Fruit fly (Drosophila melanogaster) whole organism, embryonic: ENCODE data around the gene CG1622.

Experiments
- Bdp1 ChIP-seq: fragments of 200-800 bp; sonication (Bioruptor generic); optimal IDR thresholded peaks from 3 replicates; lab custom pipeline; 2016; ENCODE audit warnings: missing biosample characterization, missing genetic modification characterization
- Bgb ChIP-seq: fragments of 200-800 bp; sonication (Bioruptor generic); IDR thresholded peaks from 2 replicates; pipeline ENCODE4 v1.3.6; 2022; ENCODE audit warnings: missing biosample characterization, missing genetic modification characterization; ENCODE audit not compliant: partially characterized antibody
- CG10321 ChIP-seq: fragments of 200-800 bp; sonication (Bioruptor generic); IDR thresholded peaks from 2 replicates; pipeline ENCODE4 v1.3.6; 2022; ENCODE audit warnings: missing biosample characterization, missing genetic modification characterization
- CG11085 ChIP-seq: fragments of 200-800 bp; sonication (Bioruptor generic); IDR thresholded peaks from 2 replicates; pipeline ENCODE4 v1.3.6; 2022; ENCODE audit warnings: missing biosample characterization, missing genetic modification characterization
- CG12299 ChIP-seq: fragments of 200-800 bp; sonication (Bioruptor generic); optimal IDR thresholded peaks from 2 replicates; lab custom pipeline; 2018; ENCODE audit warnings: missing biosample characterization, mild to moderate bottlenecking, missing genetic modification characterization
- CG15073 ChIP-seq: fragments of 200-800 bp; sonication (Bioruptor generic); optimal IDR thresholded peaks from 2 replicates; lab custom pipeline; 2016; ENCODE audit warnings: missing biosample characterization, missing genetic modification characterization
- CG16779 ChIP-seq: fragments of 200-800 bp; sonication (Bioruptor generic); IDR thresholded peaks from 2 replicates; pipeline ENCODE4 v1.3.6; 2022; ENCODE audit warnings: missing biosample characterization, missing genetic modification characterization
- CG17361 ChIP-seq: fragments of 200-800 bp; sonication (Bioruptor generic); IDR thresholded peaks from 3 replicates; pipeline ENCODE4 v1.3.6; 2022; ENCODE audit warnings: missing biosample characterization, missing genetic modification characterization
- CG17385 ChIP-seq: fragments of 200-800 bp; sonication (Bioruptor generic); optimal IDR thresholded peaks from 3 replicates; lab custom pipeline; 2018; ENCODE audit warnings: missing biosample characterization, mild to moderate bottlenecking, missing genetic modification characterization
- CG1792 ChIP-seq: fragments of 200-800 bp; sonication (Bioruptor generic); optimal IDR thresholded peaks from 2 replicates; lab custom pipeline; 2016; ENCODE audit warnings: missing biosample characterization, missing genetic modification characterization
- CG18619 ChIP-seq: fragments of 200-800 bp; sonication (Bioruptor generic); optimal IDR thresholded peaks from 3 replicates; lab custom pipeline; 2017; ENCODE audit warnings: missing biosample characterization, mild to moderate bottlenecking, missing genetic modification characterization
- CG2712 ChIP-seq: fragments of 200-800 bp; optimal IDR thresholded peaks from 3 replicates; lab custom pipeline; 2019; ENCODE audit warnings: missing biosample characterization, mild to moderate bottlenecking, missing genetic modification characterization, moderate library complexity
- CG3065 ChIP-seq: fragments of 200-800 bp; sonication (Bioruptor generic); optimal IDR thresholded peaks from 2 replicates; lab custom pipeline; 2016; ENCODE audit warnings: missing biosample characterization, missing genetic modification characterization
- CG3407 ChIP-seq: fragments of 200-800 bp; sonication (Bioruptor generic); optimal IDR thresholded peaks from 2 replicates; lab custom pipeline; 2018; ENCODE audit warnings: missing biosample characterization, mild to moderate bottlenecking, missing genetic modification characterization
- CG34224 ChIP-seq: fragments of 200-800 bp; sonication (Bioruptor generic); IDR thresholded peaks from 3 replicates; pipeline ENCODE4 v1.3.6; 2022; ENCODE audit warnings: missing biosample characterization, missing genetic modification characterization; ENCODE audit not compliant: partially characterized antibody
- CG6272 ChIP-seq: fragments of 200-800 bp; sonication (Bioruptor generic); IDR thresholded peaks from 2 replicates; pipeline ENCODE4 v1.3.6; 2022; ENCODE audit warnings: missing biosample characterization, missing genetic modification characterization
- CG6654 ChIP-seq: fragments of 200-800 bp; sonication (Bioruptor generic); optimal IDR thresholded peaks from 2 replicates; lab custom pipeline; 2017; ENCODE audit warnings: missing biosample characterization, mild to moderate bottlenecking, missing genetic modification characterization
- CG7928 ChIP-seq: fragments of 200-800 bp; sonication (Bioruptor generic); optimal IDR thresholded peaks from 2 replicates; lab custom pipeline; 2017; ENCODE audit warnings: missing biosample characterization, mild to moderate bottlenecking, missing genetic modification characterization
- CG8765 ChIP-seq: fragments of 200-800 bp; sonication (Bioruptor generic); IDR thresholded peaks from 2 replicates; pipeline ENCODE4 v1.3.6; 2022; ENCODE audit warnings: missing biosample characterization, missing genetic modification characterization
- CkIIα-i1 ChIP-seq: fragments of 200-800 bp; sonication (Bioruptor generic); IDR thresholded peaks from 2 replicates; pipeline ENCODE4 v1.3.6; 2022; ENCODE audit warnings: missing biosample characterization, missing genetic modification characterization
- Dp ChIP-seq: fragments of 200-800 bp; sonication (Bioruptor generic); optimal IDR thresholded peaks from 2 replicates; lab custom pipeline; 2018; ENCODE audit warnings: missing biosample characterization, mild to moderate bottlenecking, missing genetic modification characterization, moderate library complexity
- Gug ChIP-seq: fragments of 200-800 bp; sonication (Bioruptor generic); IDR thresholded peaks from 4 replicates; pipeline ENCODE4 v1.3.6; 2022; ENCODE audit warnings: missing biosample characterization, missing genetic modification characterization
- H15 ChIP-seq: fragments of 200-800 bp; sonication (Bioruptor generic); IDR thresholded peaks from 3 replicates; pipeline ENCODE4 v1.3.6; 2022; ENCODE audit warnings: missing biosample characterization, missing genetic modification characterization
- HLH4C ChIP-seq: fragments of 200-800 bp; sonication (Bioruptor generic); IDR thresholded peaks from 3 replicates; pipeline ENCODE4 v1.3.6; 2022; ENCODE audit warnings: missing biosample characterization, missing genetic modification characterization; ENCODE audit not compliant: partially characterized antibody
- HmgD ChIP-seq: fragments of 200-800 bp; sonication (Bioruptor generic); optimal IDR thresholded peaks from 3 replicates; lab custom pipeline; 2016; ENCODE audit warnings: missing biosample characterization, missing genetic modification characterization
- Mad ChIP-seq: fragments of 200-800 bp; sonication (Bioruptor generic); optimal IDR thresholded peaks from 2 replicates; lab custom pipeline; 2016; ENCODE audit warnings: missing biosample characterization, missing genetic modification characterization
- Mes4 ChIP-seq: fragments of 200-800 bp; sonication (Bioruptor generic); optimal IDR thresholded peaks from 2 replicates; lab custom pipeline; 2016; ENCODE audit warnings: missing biosample characterization, missing genetic modification characterization
- Trl ChIP-seq, 3 experiments: fragments of >200 bp in 2 of 3; fragments of 200-800 bp in 1 of 3; sonication (Bioruptor generic) in 1 of 3; optimal IDR thresholded peaks; 2 replicates in 1 of 3; 3 replicates in 2 of 3; lab custom pipeline; 2016 to 2017; ENCODE audit warnings: missing biosample characterization in 1 of 3, missing genetic modification characterization in 1 of 3
- YL-1 ChIP-seq: fragments of 200-800 bp; sonication (Bioruptor generic); optimal IDR thresholded peaks from 3 replicates; lab custom pipeline; 2017; ENCODE audit warnings: missing biosample characterization, mild to moderate bottlenecking, missing genetic modification characterization
- ac ChIP-seq: fragments of 200-800 bp; sonication (Bioruptor generic); optimal IDR thresholded peaks from 3 replicates; lab custom pipeline; 2017; ENCODE audit warnings: missing biosample characterization, mild to moderate bottlenecking, missing genetic modification characterization
- aop ChIP-seq: fragments of 200-800 bp; sonication (Bioruptor generic); IDR thresholded peaks from 2 replicates; pipeline ENCODE4 v1.3.6; 2022; ENCODE audit warnings: missing biosample characterization, missing genetic modification characterization
- crc ChIP-seq: fragments of 200-800 bp; sonication (Bioruptor generic); optimal IDR thresholded peaks from 2 replicates; lab custom pipeline; 2016; ENCODE audit warnings: missing biosample characterization, missing genetic modification characterization
- croc ChIP-seq: fragments of 200-800 bp; sonication (Bioruptor generic); conservative IDR thresholded peaks from 3 replicates; pipeline ENCODE4 v1.3.6; 2022; ENCODE audit warnings: missing biosample characterization, missing genetic modification characterization
- en ChIP-seq: fragments of 200-800 bp; sonication (Bioruptor generic); optimal IDR thresholded peaks from 2 replicates; lab custom pipeline; 2016; ENCODE audit warnings: missing biosample characterization, missing genetic modification characterization
- esg ChIP-seq: fragments of 200-800 bp; sonication (Bioruptor generic); conservative IDR thresholded peaks from 2 replicates; pipeline ENCODE4 v1.3.6; 2022; ENCODE audit warnings: missing biosample characterization, missing genetic modification characterization
- eve ChIP-seq, 2 experiments: fragments of >200 bp; optimal IDR thresholded peaks; 2 replicates each; lab custom pipeline; 2017; ENCODE audit warnings: missing biosample characterization in 2 of 2, missing genetic modification characterization in 2 of 2
- fd3F ChIP-seq: fragments of 200-800 bp; sonication (Bioruptor generic); optimal IDR thresholded peaks from 2 replicates; lab custom pipeline; 2018; ENCODE audit warnings: missing biosample characterization, mild to moderate bottlenecking, missing genetic modification characterization, moderate library complexity
- fd96Cb ChIP-seq: fragments of 200-800 bp; sonication (Bioruptor generic); optimal IDR thresholded peaks from 2 replicates; lab custom pipeline; 2018; ENCODE audit warnings: missing biosample characterization, mild to moderate bottlenecking, missing genetic modification characterization, moderate library complexity
- fru ChIP-seq: fragments of >200 bp; optimal IDR thresholded peaks from 2 replicates; lab custom pipeline; 2017
- grau ChIP-seq: fragments of 200-800 bp; optimal IDR thresholded peaks from 3 replicates; lab custom pipeline; 2019; ENCODE audit warnings: missing biosample characterization, mild to moderate bottlenecking, missing genetic modification characterization, moderate library complexity
- gsb-n ChIP-seq: fragments of 200-800 bp; sonication (Bioruptor generic); optimal IDR thresholded peaks from 3 replicates; lab custom pipeline; 2018; ENCODE audit warnings: missing biosample characterization, mild to moderate bottlenecking, missing genetic modification characterization
- hkb ChIP-seq, 2 experiments: fragments of 200-800 bp in 1 of 2; fragments of >200 bp in 1 of 2; sonication (Bioruptor generic) in 1 of 2; IDR thresholded peaks in 1 of 2; optimal IDR thresholded peaks in 1 of 2; 2 replicates each; pipeline versions ENCODE4 v1.3.6 to Lab custom; 2017 to 2022; ENCODE audit warnings: missing biosample characterization in 1 of 2, missing genetic modification characterization in 1 of 2
- inv ChIP-seq: fragments of 200-800 bp; sonication (Bioruptor generic); IDR thresholded peaks from 2 replicates; pipeline ENCODE4 v1.3.6; 2022; ENCODE audit warnings: missing biosample characterization, missing genetic modification characterization; ENCODE audit not compliant: partially characterized antibody
- lab ChIP-seq: fragments of 200-800 bp; sonication (Bioruptor generic); optimal IDR thresholded peaks from 3 replicates; lab custom pipeline; 2017; ENCODE audit warnings: missing biosample characterization, missing genetic modification characterization, mild to moderate bottlenecking, moderate library complexity, missing genetic modification reagents
- lmd ChIP-seq: fragments of 200-800 bp; sonication (Bioruptor generic); IDR thresholded peaks from 2 replicates; pipeline ENCODE4 v1.3.6; 2022; ENCODE audit warnings: missing biosample characterization, missing genetic modification characterization
- lov ChIP-seq, 2 experiments: fragments of 200-800 bp in 1 of 2; fragments of >200 bp in 1 of 2; sonication (Bioruptor generic) in 1 of 2; IDR thresholded peaks in 1 of 2; optimal IDR thresholded peaks in 1 of 2; 2 replicates in 1 of 2; 3 replicates in 1 of 2; pipeline versions ENCODE4 v1.3.6 to Lab custom; 2017 to 2022; ENCODE audit warnings: missing biosample characterization in 1 of 2, missing genetic modification characterization in 1 of 2
- otp ChIP-seq: fragments of 200-800 bp; sonication (Bioruptor generic); IDR thresholded peaks from 3 replicates; pipeline ENCODE4, ENCODE4 v1.3.6; 2022; ENCODE audit warnings: missing biosample characterization, missing genetic modification characterization
- pfk ChIP-seq: fragments of 200-800 bp; sonication (Bioruptor generic); optimal IDR thresholded peaks from 2 replicates; lab custom pipeline; 2018; ENCODE audit warnings: missing biosample characterization, mild to moderate bottlenecking, missing genetic modification characterization, moderate library complexity
- row ChIP-seq: fragments of 200-800 bp; sonication (Bioruptor generic); IDR thresholded peaks from 3 replicates; pipeline ENCODE4 v1.3.6; 2022; ENCODE audit warnings: missing biosample characterization, missing genetic modification characterization
- sima ChIP-seq: fragments of 200-800 bp; sonication (Bioruptor generic); optimal IDR thresholded peaks from 2 replicates; lab custom pipeline; 2016; ENCODE audit warnings: missing biosample characterization, missing genetic modification characterization

Gene CG1622

DNA sequence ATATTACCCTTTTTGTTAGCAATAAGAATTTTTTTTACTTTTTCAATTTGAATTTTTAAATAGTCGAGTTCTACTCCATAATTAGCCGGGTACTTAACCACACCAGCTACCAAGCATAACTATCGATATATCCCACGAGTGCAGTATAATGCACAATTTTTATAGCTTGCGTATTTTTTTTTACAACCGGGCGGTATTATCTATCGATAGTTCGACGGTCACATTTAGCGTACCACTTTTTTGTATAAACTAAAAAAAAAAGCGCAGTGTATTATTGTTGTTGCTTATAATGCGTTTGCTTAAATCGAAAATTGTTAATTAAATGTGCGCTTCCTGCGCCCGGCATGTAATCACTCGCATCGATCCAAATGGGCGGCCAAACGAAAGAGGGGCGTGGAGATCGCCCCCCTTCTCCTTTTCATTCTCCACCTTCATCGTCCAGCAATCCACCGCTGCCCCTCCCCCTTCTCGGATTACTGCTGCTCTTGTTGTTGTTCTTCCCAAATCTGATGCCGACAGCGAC is 9.0 kb upstream of the CG1622 start, which contains the start of gene Remo:
TSS of gene Remo (plus strand) at position 198 of the 523 bp plus-strand sequence.
- no peak for TF ChIP-seq en (GFP tag; lab: Kevin White, UChicago)
- no peak for TF ChIP-seq crc
- no peak for TF ChIP-seq lmd
- TF ChIP-seq CG16779 (GFP tag; lab: Robert Waterston, UW) = no peak
- TF ChIP-seq esg = no peak
- peak; percentile 29 for TF ChIP-seq CG7928 (GFP tag; lab: Kevin White, UChicago)
- no peak for TF ChIP-seq CG3407 (GFP tag; lab: Kevin White, UChicago)
- TF ChIP-seq sima (GFP tag; lab: Kevin White, UChicago) = no peak
- no peak for TF ChIP-seq CG1792 (GFP tag; lab: Kevin White, UChicago)
- TF ChIP-seq CG17385 (GFP tag; lab: Kevin White, UChicago) = no peak
- no peak for TF ChIP-seq fd96Cb
- no peak for TF ChIP-seq CG6654 (GFP tag; lab: Kevin White, UChicago)
- no peak for TF ChIP-seq CG8765 (GFP tag; lab: Robert Waterston, UW)
- peak; percentile 57; the same call in 2 of the 3 replicates for TF ChIP-seq HLH4C (GFP tag; lab: Robert Waterston, UW)
- no peak for TF ChIP-seq CG10321 (GFP tag; lab: Robert Waterston, UW)
- TF ChIP-seq croc (GFP tag; lab: Robert Waterston, UW) = no peak
- no peak for TF ChIP-seq Mad (GFP tag; lab: Kevin White, UChicago)
- TF ChIP-seq lab (GFP tag; lab: Kevin White, UChicago) = no peak
- no peak for TF ChIP-seq CkIIα-i1 (GFP tag; lab: Robert Waterston, UW)
- TF ChIP-seq pfk (GFP tag; lab: Kevin White, UChicago) = no peak
- peak; percentile 59; the same call in 1 of the 2 replicates for TF ChIP-seq inv (GFP tag; lab: Robert Waterston, UW)
- no peak for TF ChIP-seq CG11085
- TF ChIP-seq Trl (optimal IDR thresholded peaks at IDR 0.05; lab: Kevin White, UChicago) = no peak
- TF ChIP-seq Trl (GFP tag; optimal IDR thresholded peaks at IDR 0.05; lab: Kevin White, UChicago) = no peak
- TF ChIP-seq aop (GFP tag; lab: Robert Waterston, UW) = no peak
- no peak; the same call in 2 of the 3 replicates for TF ChIP-seq CG17361
- TF ChIP-seq CG18619 (GFP tag; lab: Kevin White, UChicago) = no peak
- TF ChIP-seq fd3F = no peak
- TF ChIP-seq CG6272 (GFP tag; lab: Robert Waterston, UW) = no peak
- no peak for TF ChIP-seq hkb (optimal IDR thresholded peaks at IDR 0.05; lab: Kevin White, UChicago)
- no peak for TF ChIP-seq hkb (GFP tag; IDR thresholded peaks at IDR 0.05; lab: Robert Waterston, UW)
- TF ChIP-seq eve (GFP tag; optimal IDR thresholded peaks at IDR 0.05; lab: Kevin White, UChicago) = no peak
- no peak for TF ChIP-seq ac (GFP tag; lab: Kevin White, UChicago)
- TF ChIP-seq Mes4 (GFP tag; lab: Kevin White, UChicago) = no peak
- TF ChIP-seq Bgb = peak; percentile 79
- TF ChIP-seq Dp (GFP tag; lab: Kevin White, UChicago) = peak; percentile 83
- peak; percentile 4 for TF ChIP-seq HmgD (GFP tag; lab: Kevin White, UChicago)
- TF ChIP-seq CG34224 = peak; percentile 50
- TF ChIP-seq CG3065 (GFP tag; lab: Kevin White, UChicago) = no peak
- TF ChIP-seq YL-1 (GFP tag; lab: Kevin White, UChicago) = peak; percentile 60
- no peak for TF ChIP-seq fru (lab: Kevin White, UChicago)
- TF ChIP-seq lov (optimal IDR thresholded peaks at IDR 0.05; lab: Kevin White, UChicago) = no peak
- no peak for TF ChIP-seq lov (GFP tag; IDR thresholded peaks at IDR 0.05; lab: Robert Waterston, UW)
- no peak for TF ChIP-seq CG15073 (GFP tag; lab: Kevin White, UChicago)
- TF ChIP-seq Gug (GFP tag; lab: Robert Waterston, UW) = no peak
- no peak for TF ChIP-seq CG12299 (tag; lab: Kevin White, UChicago)
- peak; percentile 40 for TF ChIP-seq row (GFP tag; lab: Robert Waterston, UW)
- peak; percentile 21 for TF ChIP-seq CG2712 (tag; lab: Kevin White, UChicago)
- TF ChIP-seq H15 (GFP tag; lab: Robert Waterston, UW) = no peak
- TF ChIP-seq otp (GFP tag; lab: Robert Waterston, UW) = no peak
- TF ChIP-seq Bdp1 (GFP tag; lab: Kevin White, UChicago) = no peak
- no peak for TF ChIP-seq gsb-n
- no peak for TF ChIP-seq grau
